Fruit fly (Drosophila melanogaster): ENCODE results near the gene Boh2.

Boh2 gene

DNA sequence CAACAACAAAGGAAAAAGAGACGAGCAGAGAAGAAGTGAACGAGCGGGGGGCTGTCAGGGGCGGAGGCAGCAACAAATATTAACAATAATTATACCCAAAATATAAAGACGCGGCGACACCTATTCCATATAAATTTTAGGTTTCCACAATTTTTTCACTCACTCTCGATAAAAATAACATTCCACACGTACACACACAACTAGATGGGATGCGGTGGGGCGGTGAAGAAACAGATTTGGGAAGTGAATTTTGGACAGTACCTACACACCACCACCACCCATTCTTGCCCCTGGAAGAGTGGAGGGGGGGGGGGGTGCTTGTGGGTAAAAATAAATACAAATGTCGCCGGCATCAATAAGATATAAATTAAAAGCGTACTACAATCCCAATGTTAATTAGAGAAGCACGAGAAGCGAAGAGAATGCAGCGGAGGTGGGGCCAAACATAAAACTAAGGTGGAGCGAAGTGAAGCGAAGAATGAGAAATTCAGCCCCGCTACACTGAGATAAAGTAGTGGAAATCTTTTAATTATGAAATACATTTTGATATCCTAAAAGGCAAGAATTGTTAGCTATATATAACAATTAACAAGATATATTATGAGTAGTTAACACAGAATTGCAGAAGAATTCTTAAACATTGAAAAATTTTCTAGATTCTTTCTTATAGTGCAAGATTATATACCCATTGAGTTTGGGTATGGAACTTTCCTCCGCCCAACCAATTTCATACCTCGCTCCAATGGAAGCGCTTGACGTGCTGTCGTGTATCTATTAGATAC, 29.9 kb downstream of the Boh2 start (continued):
- TF ChIP-seq NC2β (GFP tag; optimal IDR thresholded peaks at IDR 0.05) (peak; percentile 57), Max (GFP tag; optimal IDR thresholded peaks at IDR 0.05) (no peak), CG17829 (tag; optimal IDR thresholded peaks at IDR 0.05) (peak; percentile 77), fd3F (GFP tag; optimal IDR thresholded peaks at IDR 0.05) (no peak), Bgb (GFP tag; IDR thresholded peaks at IDR 0.05; ENCODE audit: partially characterized antibody) (no peak), CG10366 (GFP tag; IDR thresholded peaks at IDR 0.05) (peak; percentile 48; the same call in 1 of the 2 replicates), CG7987 (GFP tag; optimal IDR thresholded peaks at IDR 0.05) (no peak), Jarid2 (GFP tag; optimal IDR thresholded peaks at IDR 0.05) (no peak), CG11560 (tag; IDR thresholded peaks at IDR 0.05) (0 out of 3 replicates have a peak, but pooled peaks have one; percentile 31), pho (GFP tag; optimal IDR thresholded peaks at IDR 0.05) (no peak), crp (GFP tag; optimal IDR thresholded peaks at IDR 0.05) (no peak), CG10462 (GFP tag; optimal IDR thresholded peaks at IDR 0.05) (peak; percentile 53), zf30C (GFP tag; optimal IDR thresholded peaks at IDR 0.05) (peak; percentile 34), CG3281 (GFP tag; optimal IDR thresholded peaks at IDR 0.05) (no peak), abd-A (tag; optimal IDR thresholded peaks at IDR 0.05) (no peak), Dbx (GFP tag; IDR thresholded peaks at IDR 0.05) (no peak), ftz-f1 (GFP tag; optimal IDR thresholded peaks at IDR 0.05) (no peak), CG11696 (GFP tag; IDR thresholded peaks at IDR 0.05) (no peak), CG7839 (tag; optimal IDR thresholded peaks at IDR 0.05) (peak; percentile 78), CG30020 (tag; optimal IDR thresholded peaks at IDR 0.05) (no peak), CG16813 (GFP tag; IDR thresholded peaks at IDR 0.05; ENCODE audit: partially characterized antibody) (no peak), Meics (GFP tag; optimal IDR thresholded peaks at IDR 0.05) (no peak), YL-1 (GFP tag; optimal IDR thresholded peaks at IDR 0.05) (no peak), Ssrp (tag; optimal IDR thresholded peaks at IDR 0.05) (peak; percentile 85), maf-S (GFP tag; optimal IDR thresholded peaks at IDR 0.05) (no peak), CG10274 (GFP tag; optimal IDR thresholded peaks at IDR 0.05) (no peak), ac (GFP tag; optimal IDR thresholded peaks at IDR 0.05) (no peak), CG14710 (tag; optimal IDR thresholded peaks at IDR 0.05) (peak; percentile 71), gcm (GFP tag; optimal IDR thresholded peaks at IDR 0.05) (peak; percentile 66), org-1 (GFP tag; optimal IDR thresholded peaks at IDR 0.05) (peak; percentile 22), ham (GFP tag; IDR thresholded peaks at IDR 0.05) (no peak), NK7.1 (GFP tag; optimal IDR thresholded peaks at IDR 0.05) (no peak), inv (GFP tag; IDR thresholded peaks at IDR 0.05; ENCODE audit: partially characterized antibody) (no peak), sna (GFP tag; IDR thresholded peaks at IDR 0.05; ENCODE audit: partially characterized antibody) (no peak), sqz (GFP tag; optimal IDR thresholded peaks at IDR 0.05) (no peak), Abd-B (GFP tag; optimal IDR thresholded peaks at IDR 0.05) (peak; percentile 44), Fer2 (tag; optimal IDR thresholded peaks at IDR 0.05) (no peak), CG12299 (tag; optimal IDR thresholded peaks at IDR 0.05) (peak; percentile 33), hb (GFP tag; IDR thresholded peaks at IDR 0.05; ENCODE audit: partially characterized antibody) (no peak), aop (GFP tag; IDR thresholded peaks at IDR 0.05) (no peak), sc (optimal IDR thresholded peaks at IDR 0.05) (no peak), sc (GFP tag; optimal IDR thresholded peaks at IDR 0.05) (peak; percentile 73), shn (GFP tag; optimal IDR thresholded peaks at IDR 0.05) (no peak), Ada2b (GFP tag; IDR thresholded peaks at IDR 0.05) (peak; percentile 20), odd (GFP tag; optimal IDR thresholded peaks at IDR 0.05) (peak; percentile 14), CG11085 (GFP tag; IDR thresholded peaks at IDR 0.05) (no peak), Six4 (GFP tag; optimal IDR thresholded peaks at IDR 0.05) (peak; percentile 69), stwl (tag; optimal IDR thresholded peaks at IDR 0.05) (no peak), CG6765 (GFP tag; optimal IDR thresholded peaks at IDR 0.05) (no peak)

Data from whole organism, embryonic.